Fruit fly (Drosophila melanogaster) whole organism, embryonic: Measurements from ENCODE around the gene ci.

Experiments used
- Asciz ChIP-seq: fragments of 200-800 bp; sonication (Bioruptor generic); optimal IDR thresholded peaks from 2 replicates; lab custom pipeline; 2017; ENCODE audit warnings: missing biosample characterization, mild to moderate bottlenecking, missing genetic modification characterization, missing genetic modification reagents
- CG10147 ChIP-seq: fragments of 200-800 bp; sonication (Bioruptor generic); optimal IDR thresholded peaks from 2 replicates; lab custom pipeline; 2019; ENCODE audit warnings: missing biosample characterization, mild to moderate bottlenecking, missing genetic modification characterization, moderate library complexity
- CG10565 ChIP-seq: fragments of 200-800 bp; sonication (Bioruptor generic); optimal IDR thresholded peaks from 3 replicates; lab custom pipeline; 2016; ENCODE audit warnings: missing biosample characterization, mild to moderate bottlenecking, missing genetic modification characterization
- CG10979 ChIP-seq: fragments of 200-800 bp; sonication (Bioruptor generic); optimal IDR thresholded peaks from 2 replicates; lab custom pipeline; 2018; ENCODE audit warnings: missing biosample characterization, mild to moderate bottlenecking, missing genetic modification characterization, moderate library complexity
- CG11093 ChIP-seq: fragments of 200-800 bp; sonication (Bioruptor generic); IDR thresholded peaks from 3 replicates; pipeline ENCODE4 v1.3.6; 2022; ENCODE audit warnings: missing biosample characterization, missing genetic modification characterization
- CG11695 ChIP-seq: fragments of 200-800 bp; sonication (Bioruptor generic); IDR thresholded peaks from 3 replicates; pipeline ENCODE4 v1.3.6; 2022; ENCODE audit warnings: missing biosample characterization, missing genetic modification characterization
- CG12155 ChIP-seq: fragments of 200-800 bp; sonication (Bioruptor generic); optimal IDR thresholded peaks from 3 replicates; lab custom pipeline; 2016; ENCODE audit warnings: missing biosample characterization, missing genetic modification characterization
- CG12299 ChIP-seq: fragments of 200-800 bp; sonication (Bioruptor generic); optimal IDR thresholded peaks from 2 replicates; lab custom pipeline; 2018; ENCODE audit warnings: missing biosample characterization, mild to moderate bottlenecking, missing genetic modification characterization
- CG12769 ChIP-seq: fragments of 200-800 bp; sonication (Bioruptor generic); optimal IDR thresholded peaks from 2 replicates; lab custom pipeline; 2019; ENCODE audit warnings: missing biosample characterization, mild to moderate bottlenecking, missing genetic modification characterization, moderate library complexity
- CG13123 ChIP-seq: fragments of 200-800 bp; sonication (Bioruptor generic); optimal IDR thresholded peaks from 2 replicates; lab custom pipeline; 2016; ENCODE audit warnings: missing biosample characterization, missing genetic modification characterization
- CG13296 ChIP-seq: fragments of 200-800 bp; sonication (Bioruptor generic); optimal IDR thresholded peaks from 3 replicates; lab custom pipeline; 2018; ENCODE audit warnings: missing biosample characterization, mild to moderate bottlenecking, missing genetic modification characterization
- CG13424 ChIP-seq: fragments of 200-800 bp; sonication (Bioruptor generic); optimal IDR thresholded peaks from 2 replicates; lab custom pipeline; 2019; ENCODE audit warnings: missing biosample characterization, mild to moderate bottlenecking, missing genetic modification characterization, moderate library complexity
- CG13894 ChIP-seq: fragments of 200-800 bp; sonication (Bioruptor generic); optimal IDR thresholded peaks from 3 replicates; lab custom pipeline; 2018; ENCODE audit warnings: missing biosample characterization, mild to moderate bottlenecking, missing genetic modification characterization, moderate library complexity
- CG17361 ChIP-seq: fragments of 200-800 bp; sonication (Bioruptor generic); IDR thresholded peaks from 3 replicates; pipeline ENCODE4 v1.3.6; 2022; ENCODE audit warnings: missing biosample characterization, missing genetic modification characterization
- CG17385 ChIP-seq: fragments of 200-800 bp; sonication (Bioruptor generic); optimal IDR thresholded peaks from 3 replicates; lab custom pipeline; 2018; ENCODE audit warnings: missing biosample characterization, mild to moderate bottlenecking, missing genetic modification characterization
- CG2199 ChIP-seq: fragments of 200-800 bp; sonication (Bioruptor generic); IDR thresholded peaks from 3 replicates; pipeline ENCODE4 v1.3.6; 2022; ENCODE audit warnings: missing biosample characterization, missing genetic modification characterization
- CG34376 ChIP-seq: fragments of 200-800 bp; sonication (Bioruptor generic); optimal IDR thresholded peaks from 2 replicates; lab custom pipeline; 2018; ENCODE audit warnings: missing biosample characterization, mild to moderate bottlenecking, missing genetic modification characterization
- CG3995 ChIP-seq: fragments of 200-800 bp; sonication (Bioruptor generic); optimal IDR thresholded peaks from 3 replicates; lab custom pipeline; 2016; ENCODE audit warnings: missing biosample characterization, missing genetic modification characterization
- CG4854 ChIP-seq: fragments of 200-800 bp; sonication (Bioruptor generic); optimal IDR thresholded peaks from 2 replicates; lab custom pipeline; 2016; ENCODE audit warnings: missing biosample characterization, missing genetic modification characterization, inconsistent platforms
- CG9437 ChIP-seq: fragments of 200-800 bp; sonication (Bioruptor generic); optimal IDR thresholded peaks from 2 replicates; lab custom pipeline; 2018; ENCODE audit warnings: missing biosample characterization, mild to moderate bottlenecking, missing genetic modification characterization
- D19A ChIP-seq: fragments of 200-800 bp; optimal IDR thresholded peaks from 3 replicates; lab custom pipeline; 2019; ENCODE audit warnings: missing biosample characterization, mild to moderate bottlenecking, missing genetic modification characterization, moderate library complexity
- ERR ChIP-seq: fragments of 200-800 bp; sonication (Bioruptor generic); optimal IDR thresholded peaks from 2 replicates; lab custom pipeline; 2016; ENCODE audit warnings: missing biosample characterization, missing genetic modification characterization
- Eip74EF ChIP-seq, 2 experiments: fragments of 200-800 bp in 1 of 2; fragments of >200 bp in 1 of 2; sonication (Bioruptor generic) in 1 of 2; optimal IDR thresholded peaks; 2 replicates each; lab custom pipeline; 2017 to 2019; ENCODE audit warnings: missing biosample characterization in 2 of 2, missing genetic modification characterization in 2 of 2, mild to moderate bottlenecking in 1 of 2, moderate library complexity in 1 of 2
- HLH3B ChIP-seq: fragments of 200-800 bp; sonication (Bioruptor generic); IDR thresholded peaks from 2 replicates; pipeline ENCODE4 v1.3.6; 2022; ENCODE audit warnings: missing biosample characterization, missing genetic modification characterization
- MESR4 ChIP-seq: fragments of 200-800 bp; sonication (Bioruptor generic); optimal IDR thresholded peaks from 2 replicates; lab custom pipeline; 2018; ENCODE audit warnings: missing biosample characterization, mild to moderate bottlenecking, missing genetic modification characterization, moderate library complexity
- Stat92E ChIP-seq, 3 experiments: fragments of >200 bp in 2 of 3; fragments of 200-800 bp in 1 of 3; sonication (Bioruptor generic) in 1 of 3; optimal IDR thresholded peaks; 2 replicates each; lab custom pipeline; 2017 to 2019; ENCODE audit warnings: missing biosample characterization in 3 of 3, missing genetic modification characterization in 3 of 3, mild to moderate bottlenecking in 1 of 3, moderate library complexity in 1 of 3
- al ChIP-seq: fragments of 200-800 bp; sonication (Bioruptor generic); IDR thresholded peaks from 2 replicates; pipeline ENCODE4 v1.3.6; 2022; ENCODE audit warnings: missing biosample characterization, missing genetic modification characterization
- ash1 ChIP-seq: fragments of 200-800 bp; sonication (Bioruptor generic); optimal IDR thresholded peaks from 2 replicates; lab custom pipeline; 2018; ENCODE audit warnings: missing biosample characterization, mild to moderate bottlenecking, missing genetic modification characterization
- bsh ChIP-seq, 2 experiments: fragments of 200-800 bp; sonication (Bioruptor generic); optimal IDR thresholded peaks; 2 replicates each; lab custom pipeline; 2017 to 2018; ENCODE audit warnings: mild to moderate bottlenecking in 2 of 2, missing biosample characterization in 2 of 2, missing genetic modification characterization in 2 of 2, moderate library complexity in 1 of 2
- cg ChIP-seq: fragments of 200-800 bp; sonication (Bioruptor generic); optimal IDR thresholded peaks from 3 replicates; lab custom pipeline; 2019; ENCODE audit warnings: missing biosample characterization, mild to moderate bottlenecking, missing genetic modification characterization, moderate library complexity
- chif ChIP-seq, 2 experiments: fragments of 200-800 bp; sonication (Bioruptor generic); optimal IDR thresholded peaks; 3 replicates each; lab custom pipeline; 2016; ENCODE audit warnings: missing biosample characterization in 2 of 2, missing genetic modification characterization in 2 of 2
- dmrt99B ChIP-seq: fragments of 200-800 bp; sonication (Bioruptor generic); optimal IDR thresholded peaks from 2 replicates; lab custom pipeline; 2018; ENCODE audit warnings: missing biosample characterization, mild to moderate bottlenecking, missing genetic modification characterization, moderate library complexity
- dysf ChIP-seq: fragments of 200-800 bp; sonication (Bioruptor generic); IDR thresholded peaks from 3 replicates; pipeline ENCODE4 v1.3.6; 2022; ENCODE audit warnings: missing biosample characterization, missing genetic modification characterization
- emc ChIP-seq: fragments of 200-800 bp; sonication (Bioruptor generic); optimal IDR thresholded peaks from 2 replicates; lab custom pipeline; 2016; ENCODE audit warnings: missing biosample characterization, missing genetic modification characterization
- gsb-n ChIP-seq: fragments of 200-800 bp; sonication (Bioruptor generic); optimal IDR thresholded peaks from 3 replicates; lab custom pipeline; 2018; ENCODE audit warnings: missing biosample characterization, mild to moderate bottlenecking, missing genetic modification characterization
- hb ChIP-seq: fragments of 200-800 bp; sonication (Bioruptor generic); IDR thresholded peaks from 3 replicates; pipeline ENCODE4 v1.3.6; 2022; ENCODE audit warnings: missing biosample characterization, missing genetic modification characterization; ENCODE audit not compliant: partially characterized antibody
- hkb ChIP-seq, 2 experiments: fragments of 200-800 bp in 1 of 2; fragments of >200 bp in 1 of 2; sonication (Bioruptor generic) in 1 of 2; IDR thresholded peaks in 1 of 2; optimal IDR thresholded peaks in 1 of 2; 2 replicates each; pipeline versions ENCODE4 v1.3.6 to Lab custom; 2017 to 2022; ENCODE audit warnings: missing biosample characterization in 1 of 2, missing genetic modification characterization in 1 of 2
- hth ChIP-seq: fragments of >200 bp; optimal IDR thresholded peaks from 2 replicates; lab custom pipeline; 2017; ENCODE audit warnings: inconsistent platforms
- jumu ChIP-seq: fragments of 200-800 bp; sonication (Bioruptor generic); optimal IDR thresholded peaks from 3 replicates; lab custom pipeline; 2016; ENCODE audit warnings: missing biosample characterization, missing genetic modification characterization
- oc ChIP-seq: fragments of 200-800 bp; sonication (Bioruptor generic); optimal IDR thresholded peaks from 2 replicates; lab custom pipeline; 2018; ENCODE audit warnings: missing biosample characterization, mild to moderate bottlenecking, missing genetic modification characterization, moderate library complexity
- pita ChIP-seq: fragments of 200-800 bp; sonication (Bioruptor generic); optimal IDR thresholded peaks from 2 replicates; lab custom pipeline; 2017; ENCODE audit warnings: missing biosample characterization, mild to moderate bottlenecking, missing genetic modification characterization
- row ChIP-seq: fragments of 200-800 bp; sonication (Bioruptor generic); IDR thresholded peaks from 3 replicates; pipeline ENCODE4 v1.3.6; 2022; ENCODE audit warnings: missing biosample characterization, missing genetic modification characterization
- scrt ChIP-seq: fragments of 200-800 bp; sonication (Bioruptor generic); optimal IDR thresholded peaks from 2 replicates; lab custom pipeline; 2018; ENCODE audit warnings: missing biosample characterization, mild to moderate bottlenecking, missing genetic modification characterization, moderate library complexity
- twi ChIP-seq: fragments of 200-800 bp; optimal IDR thresholded peaks from 2 replicates; lab custom pipeline; 2019; ENCODE audit warnings: missing biosample characterization, mild to moderate bottlenecking, missing genetic modification characterization, moderate library complexity
- unpg ChIP-seq: fragments of 200-800 bp; sonication (Bioruptor generic); optimal IDR thresholded peaks from 3 replicates; lab custom pipeline; 2018; ENCODE audit warnings: missing biosample characterization, mild to moderate bottlenecking, missing genetic modification characterization, moderate library complexity
- zen ChIP-seq: fragments of 200-800 bp; sonication (Bioruptor generic); optimal IDR thresholded peaks from 3 replicates; lab custom pipeline; 2018; ENCODE audit warnings: missing biosample characterization, mild to moderate bottlenecking, missing genetic modification characterization, moderate library complexity
- zf30C ChIP-seq: fragments of 200-800 bp; sonication (Bioruptor generic); optimal IDR thresholded peaks from 3 replicates; lab custom pipeline; 2018; ENCODE audit warnings: missing biosample characterization, mild to moderate bottlenecking, missing genetic modification characterization

The ci gene

dm6 chr4:60001-60997 is 3.5 kb upstream of the ci start (continued):
- TF ChIP-seq CG11695: no peak
- TF ChIP-seq CG13123: no peak
- TF ChIP-seq cg (GFP tag; lab: Kevin White, UChicago): peak; percentile 87
- TF ChIP-seq hth (lab: Kevin White, UChicago): no peak
- TF ChIP-seq zf30C: peak; percentile 86
- TF ChIP-seq scrt (GFP tag; lab: Kevin White, UChicago): no peak
- no peak for TF ChIP-seq pita
- TF ChIP-seq CG13424 (tag; lab: Kevin White, UChicago): peak; percentile 8
- peak; percentile 60; the same call in 1 of the 3 replicates for TF ChIP-seq row (GFP tag; lab: Robert Waterston, UW)
- peak; percentile 62 for TF ChIP-seq zen (tag; lab: Kevin White, UChicago)
- TF ChIP-seq Eip74EF (GFP tag; optimal IDR thresholded peaks at IDR 0.05; lab: Kevin White, UChicago): peak in 1 of 2 experiments; percentile 52
- no peak for TF ChIP-seq Asciz (GFP tag; lab: Kevin White, UChicago)
- TF ChIP-seq ERR (GFP tag; lab: Kevin White, UChicago): no peak
- TF ChIP-seq CG10565 (GFP tag; lab: Kevin White, UChicago): no peak
- TF ChIP-seq CG17361 (GFP tag; lab: Robert Waterston, UW): peak; percentile 25; the same call in 1 of the 3 replicates
- TF ChIP-seq CG11093: no peak
- TF ChIP-seq CG9437 (GFP tag; lab: Kevin White, UChicago): peak; percentile 11
- TF ChIP-seq D19A (tag; lab: Kevin White, UChicago): peak; percentile 49
- no peak for TF ChIP-seq emc (GFP tag; lab: Kevin White, UChicago)
- peak; percentile 28 for TF ChIP-seq CG10979 (tag; lab: Kevin White, UChicago)
- TF ChIP-seq HLH3B (GFP tag; lab: Robert Waterston, UW): no peak
- no peak for TF ChIP-seq CG4854 (GFP tag; lab: Kevin White, UChicago)
- peak; percentile 25 for TF ChIP-seq oc (tag; lab: Kevin White, UChicago)
- no peak for TF ChIP-seq jumu (GFP tag; lab: Kevin White, UChicago)
- TF ChIP-seq chif (GFP tag; optimal IDR thresholded peaks at IDR 0.05; lab: Kevin White, UChicago): no peak
- TF ChIP-seq CG12299: peak; percentile 6
- peak; percentile 30 for TF ChIP-seq CG17385 (GFP tag; lab: Kevin White, UChicago)
- TF ChIP-seq ash1 (GFP tag; lab: Kevin White, UChicago): peak; percentile 33
- no peak for TF ChIP-seq hkb (optimal IDR thresholded peaks at IDR 0.05; lab: Kevin White, UChicago)
- no peak for TF ChIP-seq hkb (GFP tag; IDR thresholded peaks at IDR 0.05; lab: Robert Waterston, UW)
- TF ChIP-seq twi (tag; lab: Kevin White, UChicago): peak; percentile 64
- TF ChIP-seq CG12155 (GFP tag; lab: Kevin White, UChicago): no peak
- TF ChIP-seq CG2199 (GFP tag; lab: Robert Waterston, UW): peak; percentile 97
- TF ChIP-seq al (GFP tag; lab: Robert Waterston, UW): no peak
- peak; percentile 14 for TF ChIP-seq MESR4
- peak; percentile 83 for TF ChIP-seq CG13894 (tag; lab: Kevin White, UChicago)
- TF ChIP-seq CG34376: peak; percentile 41
- TF ChIP-seq hb (GFP tag; lab: Robert Waterston, UW): no peak
- peak in 1 of 3 experiments; percentile 50 for TF ChIP-seq Stat92E (GFP tag; optimal IDR thresholded peaks at IDR 0.05; lab: Kevin White, UChicago)
- no peak for TF ChIP-seq CG3995 (GFP tag; lab: Kevin White, UChicago)
- no peak for TF ChIP-seq gsb-n
- peak; percentile 37 for TF ChIP-seq dmrt99B (tag; lab: Kevin White, UChicago)
- peak; percentile 8 to 11 for TF ChIP-seq bsh (GFP tag; optimal IDR thresholded peaks at IDR 0.05; lab: Kevin White, UChicago)
- peak; percentile 23 for TF ChIP-seq CG10147
- peak; percentile 2 for TF ChIP-seq CG13296 (GFP tag; lab: Kevin White, UChicago)
- peak; percentile 7 for TF ChIP-seq unpg (GFP tag; lab: Kevin White, UChicago)
- no peak for TF ChIP-seq dysf (GFP tag; lab: Robert Waterston, UW)
- TF ChIP-seq CG12769: peak; percentile 10
